Worm (Caenorhabditis elegans): ENCODE data around the gene fbxa-113.

Gene fbxa-113

ce11 chrV:20188790-20189189, 14.4 kb upstream of the fbxa-113 start, which contains the start of gene fbxa-116:
Gene fbxa-116 (minus strand): TSS chrV:20188890.
- no peak for TF ChIP-seq pha-4 (tag; optimal IDR thresholded peaks at IDR 0.05)
- no peak for TF ChIP-seq lin-11 (tag; optimal IDR thresholded peaks at IDR 0.05)
- no peak for TF ChIP-seq K02D7.2 (tag; optimal IDR thresholded peaks at IDR 0.05)
- no peak for TF ChIP-seq unc-3 (GFP tag; conservative IDR thresholded peaks at IDR 0.05)
- no peak for TF ChIP-seq unc-3 (tag; optimal IDR thresholded peaks at IDR 0.05)
- no peak for TF ChIP-seq fkh-6 (tag; optimal IDR thresholded peaks at IDR 0.05)
- TF ChIP-seq ceh-22 (tag; optimal IDR thresholded peaks at IDR 0.05), result no peak
- TF ChIP-seq ceh-2 (tag; optimal IDR thresholded peaks at IDR 0.05), result no peak
- TF ChIP-seq ceh-19 (GFP tag; optimal IDR thresholded peaks at IDR 0.05), result no peak
- TF ChIP-seq zip-5 (tag; optimal IDR thresholded peaks at IDR 0.05), result no peak
- no peak for TF ChIP-seq ama-1 (optimal IDR thresholded peaks at IDR 0.05)
- no peak for TF ChIP-seq T23F11.4 (GFP tag; optimal IDR thresholded peaks at IDR 0.05)
- TF ChIP-seq che-1 (tag; optimal IDR thresholded peaks at IDR 0.05), result no peak
- no peak for TF ChIP-seq K09A11.1 (tag; optimal IDR thresholded peaks at IDR 0.05; ENCODE audit: insufficient read depth)
- no peak for TF ChIP-seq sdc-2 (tag; optimal IDR thresholded peaks at IDR 0.05)
- no peak for TF ChIP-seq eyg-1 (tag; optimal IDR thresholded peaks at IDR 0.05)
- no peak for TF ChIP-seq ceh-45 (GFP tag; IDR thresholded peaks at IDR 0.05)
- no peak for TF ChIP-seq ttx-3 (tag; optimal IDR thresholded peaks at IDR 0.05)
- no peak for TF ChIP-seq ztf-16 (tag; optimal IDR thresholded peaks at IDR 0.05)
- TF ChIP-seq rnt-1 (tag; optimal IDR thresholded peaks at IDR 0.05), result no peak

ce11 chrV:20192102-20192880, 10.9 kb upstream of the fbxa-113 start, which contains the start of the genes fbxa-115 and Y113G7B.27:
Gene fbxa-115 (minus strand): TSS chrV:20192152.
Gene Y113G7B.27 (plus strand): TSS chrV:20192830.
- TF ChIP-seq C38D4.7 (GFP tag; optimal IDR thresholded peaks at IDR 0.05) (no peak), lin-11 (tag; optimal IDR thresholded peaks at IDR 0.05) (no peak), che-1 (tag; optimal IDR thresholded peaks at IDR 0.05) (no peak), lim-6 (tag; optimal IDR thresholded peaks at IDR 0.05) (no peak), ceh-2 (tag; optimal IDR thresholded peaks at IDR 0.05) (no peak)

- TF ChIP-seq fkh-6 (tag; optimal IDR thresholded peaks at IDR 0.05) (no peak), unc-86 (tag; optimal IDR thresholded peaks at IDR 0.05) (no peak), eyg-1 (tag; optimal IDR thresholded peaks at IDR 0.05) (no peak), pha-2 (tag; optimal IDR thresholded peaks at IDR 0.05) (no peak), hlh-13 (GFP tag; optimal IDR thresholded peaks at IDR 0.05) (no peak), K02D7.2 (tag; optimal IDR thresholded peaks at IDR 0.05) (no peak), che-1 (tag; optimal IDR thresholded peaks at IDR 0.05) (no peak), ceh-30 (tag; optimal IDR thresholded peaks at IDR 0.05) (no peak), lim-6 (tag; optimal IDR thresholded peaks at IDR 0.05) (no peak), lin-11 (tag; optimal IDR thresholded peaks at IDR 0.05) (no peak), madf-2 (tag; optimal IDR thresholded peaks at IDR 0.05) (no peak), ceh-6 (GFP tag; optimal IDR thresholded peaks at IDR 0.05) (no peak), T23F11.4 (GFP tag; optimal IDR thresholded peaks at IDR 0.05) (no peak), ref-2 (tag; optimal IDR thresholded peaks at IDR 0.05) (no peak), ceh-2 (tag; optimal IDR thresholded peaks at IDR 0.05) (no peak)
These were observed 7.6 kb upstream of the fbxa-113 start, which contains the start of the genes srh-217 and Y113G7B.28 for ce11 chrV:20195451-20196036. Gene srh-217 (minus strand): TSS chrV:20195551. Gene Y113G7B.28 (plus strand): TSS chrV:20195986.

- TF ChIP-seq che-1 (tag; optimal IDR thresholded peaks at IDR 0.05) (no peak), nhr-232 (tag; optimal IDR thresholded peaks at IDR 0.05) (no peak), fax-1 (tag; optimal IDR thresholded peaks at IDR 0.05) (no peak), ceh-22 (tag; optimal IDR thresholded peaks at IDR 0.05) (no peak), hlh-6 (tag; optimal IDR thresholded peaks at IDR 0.05) (no peak), elt-2 (tag; optimal IDR thresholded peaks at IDR 0.05) (no peak), fkh-6 (tag; optimal IDR thresholded peaks at IDR 0.05) (no peak), lim-6 (tag; optimal IDR thresholded peaks at IDR 0.05) (no peak), fkh-10 (GFP tag; optimal IDR thresholded peaks at IDR 0.05) (no peak), tbx-2 (tag; optimal IDR thresholded peaks at IDR 0.05) (no peak), ref-2 (tag; optimal IDR thresholded peaks at IDR 0.05) (no peak), ceh-14 (tag; optimal IDR thresholded peaks at IDR 0.05) (no peak)
These were observed 6.5 kb upstream of the fbxa-113 start, which contains the start of gene ftr-1 for ce11 chrV:20196671-20197070. Gene ftr-1 (plus strand): TSS chrV:20196971.
